Worm (Caenorhabditis elegans): ENCODE data around the gene K08D8.6.

Gene K08D8.6

ce11 chrIV:12920553-12920952, 30.2 kb upstream of the K08D8.6 start:
- TF ChIP-seq nhr-90 (tag; optimal IDR thresholded peaks at IDR 0.05; ENCODE audit: poor library complexity) (no peak), F16B12.6 (tag; optimal IDR thresholded peaks at IDR 0.05) (no peak), irx-1 (tag; optimal IDR thresholded peaks at IDR 0.05) (no peak), vab-15 (tag; optimal IDR thresholded peaks at IDR 0.05) (no peak), C34B4.2 (tag; optimal IDR thresholded peaks at IDR 0.05) (no peak), unc-62 (GFP tag; optimal IDR thresholded peaks at IDR 0.05) (no peak), ets-5 (GFP tag; IDR thresholded peaks at IDR 0.05) (no peak), hlh-17 (GFP tag; optimal IDR thresholded peaks at IDR 0.05; ENCODE audit: borderline replicate concordance) (no peak), blmp-1 (tag; optimal IDR thresholded peaks at IDR 0.05) (no peak), ceh-63 (GFP tag; optimal IDR thresholded peaks at IDR 0.05) (no peak), mdl-1 (tag; optimal IDR thresholded peaks at IDR 0.05) (no peak), lin-35 (GFP tag; optimal IDR thresholded peaks at IDR 0.05) (no peak), snpc-4 (tag; optimal IDR thresholded peaks at IDR 0.05) (no peak), dpl-1 (GFP tag; optimal IDR thresholded peaks at IDR 0.05) (no peak), lin-15B (tag; optimal IDR thresholded peaks at IDR 0.05) (no peak), mef-2 (tag; optimal IDR thresholded peaks at IDR 0.05) (no peak), nhr-71 (tag; optimal IDR thresholded peaks at IDR 0.05) (no peak)

- TF ChIP-seq lin-39 (tag; optimal IDR thresholded peaks at IDR 0.05) (no peak), hlh-4 (tag; optimal IDR thresholded peaks at IDR 0.05) (peak; percentile 46)
Observed at ce11 chrIV:12918256-12918655, 27.9 kb upstream of the K08D8.6 start, which contains the start of gene C32H11.3. Gene C32H11.3 (plus strand): TSS chrIV:12918556.

- TF ChIP-seq aly-2 (tag; optimal IDR thresholded peaks at IDR 0.05): no peak
- no peak for TF ChIP-seq pag-3 (tag; optimal IDR thresholded peaks at IDR 0.05; ENCODE audit: borderline replicate concordance, insufficient read depth)
- TF ChIP-seq hpl-2 (GFP tag; optimal IDR thresholded peaks at IDR 0.05): no peak
- TF ChIP-seq sup-37 (GFP tag; optimal IDR thresholded peaks at IDR 0.05): no peak
- no peak for TF ChIP-seq skn-1 (tag; optimal IDR thresholded peaks at IDR 0.05)
- no peak for TF ChIP-seq lin-13 (GFP tag; optimal IDR thresholded peaks at IDR 0.05)
- TF ChIP-seq isw-1 (GFP tag; IDR thresholded peaks at IDR 0.05): no peak
- no peak for TF ChIP-seq fos-1 (tag; optimal IDR thresholded peaks at IDR 0.05)
- no peak for TF ChIP-seq xbp-1 (tag; optimal IDR thresholded peaks at IDR 0.05)
- TF ChIP-seq lir-3 (tag; optimal IDR thresholded peaks at IDR 0.05; ENCODE audit: poor library complexity): no peak
- TF ChIP-seq unc-30 (tag; optimal IDR thresholded peaks at IDR 0.05): no peak
- no peak for TF ChIP-seq ceh-63 (GFP tag; optimal IDR thresholded peaks at IDR 0.05)
- no peak for TF ChIP-seq irx-1 (tag; optimal IDR thresholded peaks at IDR 0.05)
- no peak for TF ChIP-seq mef-2 (tag; optimal IDR thresholded peaks at IDR 0.05)
- TF ChIP-seq F16B12.6 (tag; optimal IDR thresholded peaks at IDR 0.05): no peak
- no peak for TF ChIP-seq nhr-28 (tag; optimal IDR thresholded peaks at IDR 0.05)
- TF ChIP-seq ceh-88 (GFP tag; IDR thresholded peaks at IDR 0.05): no peak
- TF ChIP-seq unc-98 (GFP tag; IDR thresholded peaks at IDR 0.05): no peak
Observed at ce11 chrIV:12915479-12915878, 25.2 kb upstream of the K08D8.6 start, which contains the start of gene srz-15. Gene srz-15 (plus strand): TSS chrIV:12915779.

- TF ChIP-seq lsy-2 (tag; optimal IDR thresholded peaks at IDR 0.05) (no peak), snpc-4 (tag; optimal IDR thresholded peaks at IDR 0.05) (no peak), efl-1 (optimal IDR thresholded peaks at IDR 0.05) (no peak), efl-1 (GFP tag; optimal IDR thresholded peaks at IDR 0.05 in 1 of 2) (no peak), nhr-90 (tag; optimal IDR thresholded peaks at IDR 0.05; ENCODE audit: poor library complexity) (no peak), aha-1 (tag; optimal IDR thresholded peaks at IDR 0.05) (no peak), ama-1 (optimal IDR thresholded peaks at IDR 0.05) (no peak), hlh-4 (tag; optimal IDR thresholded peaks at IDR 0.05) (no peak), pqm-1 (tag; optimal IDR thresholded peaks at IDR 0.05) (no peak), nhr-85 (tag) (peak; percentile 0)
Observed at ce11 chrIV:12914532-12915019, 24.3 kb upstream of the K08D8.6 start, which contains the start of gene irg-6. Gene irg-6 (minus strand): TSS chrIV:12914969.

Measured in whole organism, L1 larva.